Worm (Caenorhabditis elegans) whole organism, midembryonic: ENCODE results near the gene fipr-16.

Source experiments
- cog-1 ChIP-seq: sonication (generic microtip); optimal IDR thresholded peaks from 2 replicates; lab custom pipeline; 2016; ENCODE audit warnings: missing genetic modification characterization, missing compliant biosample characterization
- flt-1 ChIP-seq: fragments of 200-800 bp; sonication (Bioruptor generic); IDR thresholded peaks from 2 replicates; pipeline ENCODE4 v1.3.6; 2022; ENCODE audit warnings: missing genetic modification characterization, missing compliant biosample characterization
- klf-2 ChIP-seq: fragments of 200-800 bp; sonication (Bioruptor generic); conservative IDR thresholded peaks from 2 replicates; pipeline ENCODE4 v1.3.6; 2022; ENCODE audit warnings: missing genetic modification reagents, missing genetic modification characterization, missing compliant biosample characterization
- med-1 ChIP-seq: sonication (generic microtip); optimal IDR thresholded peaks from 2 replicates; lab custom pipeline; 2017; ENCODE audit warnings: missing genetic modification characterization, mild to moderate bottlenecking, missing compliant biosample characterization, antibody characterized with exemption, missing genetic modification reagents; ENCODE audit not compliant: insufficient read depth
- ztf-23 ChIP-seq: fragments of 200-800 bp; sonication (Bioruptor generic); IDR thresholded peaks from 2 replicates; pipeline ENCODE4 v1.3.6; 2022; ENCODE audit warnings: missing genetic modification reagents, missing genetic modification characterization, missing compliant biosample characterization
- ztf-29 ChIP-seq: fragments of 200-800 bp; sonication (Bioruptor generic); IDR thresholded peaks from 2 replicates; pipeline ENCODE4 v1.3.6; 2022; ENCODE audit warnings: missing genetic modification reagents, missing genetic modification characterization, missing compliant biosample characterization

ce11 chrIII:8577534-8577933 lies 13.2 kb downstream of the fipr-16 start:
- TF ChIP-seq cog-1 (tag; lab: Kevin White, UChicago) (no peak), med-1 (GFP tag; lab: Kevin White, UChicago) (no peak), flt-1 (no peak), ztf-23 (no peak), ztf-29 (GFP tag; lab: Robert Waterston, UW) (no peak), klf-2 (GFP tag; lab: Robert Waterston, UW) (no peak)
